Fruit fly (Drosophila melanogaster) whole organism, prepupa: Measurements from ENCODE around the gene CG12256.

ENCODE experiments used
- CG11902 ChIP-seq: fragments of 200-800 bp; sonication (Bioruptor generic); optimal IDR thresholded peaks from 3 replicates; lab custom pipeline; 2016; ENCODE audit warnings: missing biosample characterization, missing genetic modification characterization
- CG4318 ChIP-seq: fragments of 200-800 bp; sonication (Bioruptor generic); optimal IDR thresholded peaks from 3 replicates; lab custom pipeline; 2017; ENCODE audit warnings: missing biosample characterization, mild to moderate bottlenecking, missing genetic modification characterization
- CG6276 ChIP-seq: fragments of 200-800 bp; sonication (Bioruptor generic); optimal IDR thresholded peaks from 2 replicates; lab custom pipeline; 2017; ENCODE audit warnings: missing biosample characterization, mild to moderate bottlenecking, missing genetic modification characterization
- CG6792 ChIP-seq: fragments of 200-800 bp; sonication (Bioruptor generic); optimal IDR thresholded peaks from 3 replicates; lab custom pipeline; 2016; ENCODE audit warnings: missing biosample characterization, missing genetic modification characterization
- CG6854 ChIP-seq: fragments of 200-800 bp; sonication (Bioruptor generic); optimal IDR thresholded peaks from 2 replicates; lab custom pipeline; 2017; ENCODE audit warnings: missing biosample characterization, mild to moderate bottlenecking, missing genetic modification characterization
- CG8319 ChIP-seq: fragments of 200-800 bp; sonication (Bioruptor generic); optimal IDR thresholded peaks from 3 replicates; lab custom pipeline; 2016; ENCODE audit warnings: missing biosample characterization, missing genetic modification characterization
- CG8632 ChIP-seq: fragments of 200-800 bp; sonication (Bioruptor generic); optimal IDR thresholded peaks from 3 replicates; lab custom pipeline; 2016; ENCODE audit warnings: missing biosample characterization, missing genetic modification characterization
- Gug ChIP-seq: fragments of 200-800 bp; sonication (Bioruptor generic); IDR thresholded peaks from 2 replicates; pipeline ENCODE4 v1.3.6; 2022; ENCODE audit warnings: missing biosample characterization, missing genetic modification characterization
- Hr39 ChIP-seq: fragments of 200-800 bp; sonication (Bioruptor generic); optimal IDR thresholded peaks from 2 replicates; lab custom pipeline; 2016; ENCODE audit warnings: missing biosample characterization, missing genetic modification characterization
- Sox14 ChIP-seq: fragments of 200-800 bp; sonication (Bioruptor generic); optimal IDR thresholded peaks from 3 replicates; lab custom pipeline; 2016; ENCODE audit warnings: missing biosample characterization, missing genetic modification characterization
- achi ChIP-seq: fragments of 200-800 bp; sonication (Bioruptor generic); optimal IDR thresholded peaks from 3 replicates; lab custom pipeline; 2016; ENCODE audit warnings: missing biosample characterization, missing genetic modification characterization
- dac ChIP-seq: fragments of 200-800 bp; sonication (Bioruptor generic); optimal IDR thresholded peaks from 2 replicates; lab custom pipeline; 2017; ENCODE audit warnings: missing biosample characterization, mild to moderate bottlenecking, missing genetic modification characterization
- fd59A ChIP-seq: fragments of 200-800 bp; sonication (Bioruptor generic); optimal IDR thresholded peaks from 2 replicates; lab custom pipeline; 2017; ENCODE audit warnings: missing biosample characterization, mild to moderate bottlenecking, missing genetic modification characterization, missing genetic modification reagents
- vri ChIP-seq: fragments of 200-800 bp; sonication (Bioruptor generic); optimal IDR thresholded peaks from 3 replicates; lab custom pipeline; 2016; ENCODE audit warnings: missing biosample characterization, mild to moderate bottlenecking, missing genetic modification characterization

dm6 chr3R:12239166-12239565 lies 13.0 kb upstream of the CG12256 start, which contains the start of gene Cyp313a3:
- TF ChIP-seq fd59A (GFP tag; lab: Kevin White, UChicago), result no peak
- TF ChIP-seq CG8319 (GFP tag; lab: Kevin White, UChicago), result no peak
- TF ChIP-seq CG6276 (GFP tag; lab: Kevin White, UChicago), result no peak
- no peak for TF ChIP-seq Gug
- TF ChIP-seq CG4318, result no peak
- TF ChIP-seq dac (GFP tag; lab: Kevin White, UChicago), result no peak
- no peak for TF ChIP-seq vri (GFP tag; lab: Kevin White, UChicago)
- TF ChIP-seq achi, result no peak
- TF ChIP-seq CG6854, result no peak
- TF ChIP-seq CG8632, result no peak
- TF ChIP-seq CG6792 (GFP tag; lab: Kevin White, UChicago), result no peak
- TF ChIP-seq Hr39 (GFP tag; lab: Kevin White, UChicago), result no peak
- TF ChIP-seq Sox14 (GFP tag; lab: Kevin White, UChicago), result no peak
- no peak for TF ChIP-seq CG11902 (GFP tag; lab: Kevin White, UChicago)
